Worm (Caenorhabditis elegans): ENCODE measurements around the gene acr-9.

Gene acr-9

ce11 chrX:13638351-13638958 is 8.2 kb downstream of the acr-9 start:
- TF ChIP-seq lin-40 (tag; optimal IDR thresholded peaks at IDR 0.05) (no peak), mxl-1 (tag; optimal IDR thresholded peaks at IDR 0.05) (no peak), nfya-2 (GFP tag; IDR thresholded peaks at IDR 0.05) (no peak), ceh-58 (GFP tag; IDR thresholded peaks at IDR 0.05) (no peak), attf-5 (GFP tag; optimal IDR thresholded peaks at IDR 0.05) (no peak), tbp1 (GFP tag; optimal IDR thresholded peaks at IDR 0.05) (no peak), madf-3 (GFP tag; IDR thresholded peaks at IDR 0.05) (0 out of 2 replicates have a peak, but pooled peaks have one; percentile 40), F10E7.11 (tag; optimal IDR thresholded peaks at IDR 0.05) (no peak)

DNA sequence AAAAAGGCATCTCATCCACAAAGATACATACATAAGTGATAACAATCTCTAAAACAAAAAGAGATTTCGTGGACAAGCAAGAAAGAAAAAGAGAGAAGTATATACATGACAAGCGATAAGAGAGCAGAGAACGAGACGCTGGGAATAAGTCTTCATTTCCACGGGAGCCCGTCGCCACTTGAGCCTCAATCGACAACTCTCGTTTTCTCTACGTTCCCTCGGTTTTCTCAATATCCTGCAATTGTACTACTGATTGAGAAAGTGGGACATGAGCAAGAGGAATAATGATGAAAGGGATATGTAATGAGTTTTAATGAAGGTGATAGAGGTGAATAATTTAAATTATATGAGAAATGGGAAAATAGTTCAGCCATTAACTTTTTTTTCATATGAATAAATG is 9.2 kb downstream of the acr-9 start:
- TF ChIP-seq lir-1 (GFP tag; conservative IDR thresholded peaks at IDR 0.05) (no peak), hmg-1.2 (GFP tag; IDR thresholded peaks at IDR 0.05) (no peak), ccch-3 (GFP tag; optimal IDR thresholded peaks at IDR 0.05) (no peak), lin-35 (GFP tag; optimal IDR thresholded peaks at IDR 0.05) (no peak), rcor-1 (GFP tag; IDR thresholded peaks at IDR 0.05) (no peak), athp-1 (tag; optimal IDR thresholded peaks at IDR 0.05) (no peak), nhr-120 (GFP tag; IDR thresholded peaks at IDR 0.05) (no peak), ets-4 (GFP tag; optimal IDR thresholded peaks at IDR 0.05) (no peak), tbx-9 (tag; optimal IDR thresholded peaks at IDR 0.05; ENCODE audit: borderline replicate concordance) (no peak), sdz-38 (tag; optimal IDR thresholded peaks at IDR 0.05) (no peak), lsl-1 (GFP tag; optimal IDR thresholded peaks at IDR 0.05) (no peak), repo-1 (tag; optimal IDR thresholded peaks at IDR 0.05) (no peak), nhr-90 (tag; optimal IDR thresholded peaks at IDR 0.05) (no peak), K12H6.12 (tag; optimal IDR thresholded peaks at IDR 0.05) (no peak), ama-1 (optimal IDR thresholded peaks at IDR 0.05) (no peak), ama-1 (GFP tag; optimal IDR thresholded peaks at IDR 0.05) (no peak)

DNA sequence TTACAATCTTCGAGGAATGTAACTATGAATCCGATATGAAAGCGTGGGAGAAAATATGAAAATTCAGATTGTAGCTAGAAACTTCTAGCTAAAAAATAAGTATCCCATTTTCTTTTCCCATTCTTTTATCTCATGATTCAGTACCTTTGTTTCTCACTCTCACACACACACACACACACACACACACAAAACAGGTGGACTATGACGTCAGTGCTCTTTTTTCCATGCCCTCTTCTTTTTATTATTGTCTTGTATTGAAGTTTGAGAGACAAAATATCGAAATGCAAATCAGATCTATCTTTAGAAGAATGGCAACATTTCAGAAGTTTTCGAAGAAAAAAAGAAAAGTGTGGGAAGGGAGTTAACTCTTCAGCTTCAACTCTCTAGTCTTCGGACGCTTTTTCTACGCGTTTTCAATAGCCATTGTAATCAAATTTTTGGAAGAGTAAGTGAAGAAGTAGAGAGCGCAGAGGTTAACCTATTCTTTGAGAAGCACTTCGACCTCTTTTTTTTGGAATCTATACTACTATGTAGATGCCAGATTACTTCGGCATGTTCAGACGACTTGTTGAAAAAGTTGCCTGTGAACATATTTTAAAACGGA is 12.7 kb downstream of the acr-9 start:
- TF ChIP-seq madf-8 (GFP tag; conservative IDR thresholded peaks at IDR 0.05) (no peak), B0019.2 (GFP tag; conservative IDR thresholded peaks at IDR 0.05) (no peak), cebp-2 (GFP tag; IDR thresholded peaks at IDR 0.05) (no peak), let-526 (GFP tag; IDR thresholded peaks at IDR 0.05) (no peak), F57C9.4 (tag; optimal IDR thresholded peaks at IDR 0.05) (no peak), ztf-28 (GFP tag; IDR thresholded peaks at IDR 0.05) (no peak), mes-4 (tag; optimal IDR thresholded peaks at IDR 0.05) (no peak), athp-1 (tag; optimal IDR thresholded peaks at IDR 0.05) (no peak), chd-7 (tag; optimal IDR thresholded peaks at IDR 0.05) (no peak), nfyb-1 (GFP tag; IDR thresholded peaks at IDR 0.05) (no peak), lir-1 (GFP tag; conservative IDR thresholded peaks at IDR 0.05) (no peak), attf-5 (GFP tag; optimal IDR thresholded peaks at IDR 0.05) (no peak)

DNA sequence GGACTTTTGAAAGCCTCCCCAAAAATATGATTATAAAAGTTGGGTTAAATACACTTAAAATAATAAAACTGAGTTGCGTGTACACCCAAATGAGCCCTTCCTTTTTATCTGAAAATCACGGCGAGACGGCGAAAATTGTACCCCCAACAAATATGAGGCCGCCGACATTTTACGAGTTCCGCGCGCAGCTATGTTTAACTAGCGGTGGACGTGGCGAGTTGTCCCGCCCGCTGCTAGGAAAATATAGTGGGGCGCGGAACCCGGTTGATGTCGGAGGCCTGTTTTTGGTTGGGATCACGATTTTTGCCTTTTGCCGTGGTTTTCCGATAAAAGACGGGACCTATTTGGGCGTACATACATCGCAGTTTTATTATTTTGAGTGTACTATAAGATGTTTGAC is 13.7 kb downstream of the acr-9 start:
- TF ChIP-seq hmg-1.2 (GFP tag; IDR thresholded peaks at IDR 0.05): peak; percentile 13; the same call in 1 of the 2 replicates
- no peak for TF ChIP-seq lsy-27 (tag; optimal IDR thresholded peaks at IDR 0.05; ENCODE audit: borderline replicate concordance, insufficient read depth)
- no peak for TF ChIP-seq rpc-1 (optimal IDR thresholded peaks at IDR 0.05)
- no peak for TF ChIP-seq rpc-1 (tag; optimal IDR thresholded peaks at IDR 0.05)
- TF ChIP-seq snpc-4 (GFP tag; optimal IDR thresholded peaks at IDR 0.05): no peak
- TF ChIP-seq snpc-4 (tag; optimal IDR thresholded peaks at IDR 0.05): peak in 2 of 4 experiments; percentile 82 to 88
- no peak for TF ChIP-seq F55B11.4 (tag; optimal IDR thresholded peaks at IDR 0.05; ENCODE audit: borderline replicate concordance, insufficient read depth)
